Fruit fly (Drosophila melanogaster) whole organism, adult: ENCODE results near the gene CG2767.

Source experiments
- CG11617 ChIP-seq: fragments of 200-800 bp; sonication (Bioruptor generic); optimal IDR thresholded peaks from 2 replicates; lab custom pipeline; 2017; ENCODE audit warnings: mild to moderate bottlenecking, missing biosample characterization, missing genetic modification reagents, missing genetic modification characterization
- CG12768 ChIP-seq: fragments of 200-800 bp; sonication (Bioruptor generic); optimal IDR thresholded peaks from 2 replicates; lab custom pipeline; 2017; ENCODE audit warnings: missing biosample characterization, missing genetic modification characterization, mild to moderate bottlenecking, moderate library complexity, missing genetic modification reagents
- CG14711 ChIP-seq: fragments of 200-800 bp; sonication (Bioruptor generic); optimal IDR thresholded peaks from 2 replicates; lab custom pipeline; 2018; ENCODE audit warnings: missing biosample characterization, mild to moderate bottlenecking, missing genetic modification characterization, moderate library complexity
- CG1620 ChIP-seq: fragments of 200-800 bp; sonication (Bioruptor generic); optimal IDR thresholded peaks from 2 replicates; lab custom pipeline; 2016; ENCODE audit warnings: missing biosample characterization, missing genetic modification characterization
- CG33017 ChIP-seq: fragments of 200-800 bp; sonication (Bioruptor generic); optimal IDR thresholded peaks from 2 replicates; lab custom pipeline; 2018; ENCODE audit warnings: missing biosample characterization, mild to moderate bottlenecking, missing genetic modification characterization, moderate library complexity
- CG5204 ChIP-seq: fragments of 200-800 bp; sonication (Bioruptor generic); optimal IDR thresholded peaks from 2 replicates; lab custom pipeline; 2016; ENCODE audit warnings: missing biosample characterization, missing genetic modification characterization
- CG7045 ChIP-seq: fragments of 200-800 bp; sonication (Bioruptor generic); optimal IDR thresholded peaks from 2 replicates; lab custom pipeline; 2017; ENCODE audit warnings: missing biosample characterization, mild to moderate bottlenecking, missing genetic modification characterization
- CG7101 ChIP-seq: fragments of 200-800 bp; sonication (Bioruptor generic); optimal IDR thresholded peaks from 2 replicates; lab custom pipeline; 2018; ENCODE audit warnings: missing biosample characterization, mild to moderate bottlenecking, missing genetic modification characterization, moderate library complexity
- Clk ChIP-seq: fragments of 200-800 bp; sonication (Bioruptor generic); optimal IDR thresholded peaks from 2 replicates; lab custom pipeline; 2017; ENCODE audit warnings: missing biosample characterization, missing genetic modification characterization
- Crg-1 ChIP-seq: fragments of 200-800 bp; sonication (Bioruptor generic); optimal IDR thresholded peaks from 2 replicates; lab custom pipeline; 2016; ENCODE audit warnings: missing biosample characterization, missing genetic modification characterization
- Hr96 ChIP-seq: fragments of 200-800 bp; sonication (Bioruptor generic); optimal IDR thresholded peaks from 2 replicates; lab custom pipeline; 2016; ENCODE audit warnings: missing biosample characterization, missing genetic modification characterization
- Mnt ChIP-seq: fragments of 200-800 bp; sonication (Bioruptor generic); optimal IDR thresholded peaks from 2 replicates; lab custom pipeline; 2016; ENCODE audit warnings: missing biosample characterization, mild to moderate bottlenecking, missing genetic modification characterization
- bab1 ChIP-seq: fragments of 200-800 bp; sonication (Bioruptor generic); optimal IDR thresholded peaks from 3 replicates; lab custom pipeline; 2019; ENCODE audit warnings: missing biosample characterization, mild to moderate bottlenecking, missing genetic modification characterization, moderate library complexity
- cic ChIP-seq: fragments of 200-800 bp; sonication (Bioruptor generic); optimal IDR thresholded peaks from 2 replicates; lab custom pipeline; 2017; ENCODE audit warnings: missing biosample characterization, mild to moderate bottlenecking, missing genetic modification characterization, moderate library complexity
- cnc ChIP-seq, 2 experiments: fragments of >200 bp; optimal IDR thresholded peaks; 2 replicates each; lab custom pipeline; 2017
- kay ChIP-seq: fragments of 200-800 bp; sonication (Bioruptor generic); peaks from one replicate; lab custom pipeline; 2016; ENCODE audit warnings: missing biosample characterization, missing genetic modification characterization, borderline replicate concordance
- ovo ChIP-seq: fragments of 200-800 bp; sonication (Bioruptor generic); optimal IDR thresholded peaks from 2 replicates; lab custom pipeline; 2016; ENCODE audit warnings: missing biosample characterization, missing genetic modification characterization
- pad ChIP-seq: fragments of 200-800 bp; sonication (Bioruptor generic); optimal IDR thresholded peaks from 3 replicates; lab custom pipeline; 2017; ENCODE audit warnings: missing biosample characterization, missing genetic modification characterization, mild to moderate bottlenecking, moderate library complexity, missing genetic modification reagents
- tj ChIP-seq: fragments of 200-800 bp; sonication (Bioruptor generic); optimal IDR thresholded peaks from 3 replicates; lab custom pipeline; 2017; ENCODE audit warnings: missing biosample characterization, mild to moderate bottlenecking, missing genetic modification characterization, moderate library complexity
- toe ChIP-seq: fragments of 200-800 bp; sonication (Bioruptor generic); optimal IDR thresholded peaks from 2 replicates; lab custom pipeline; 2016; ENCODE audit warnings: missing biosample characterization, missing genetic modification characterization

The CG2767 gene

dm6 chr3R:7968958-7969701 lies 38.8 kb downstream of the CG2767 start:
- TF ChIP-seq kay (no peak), tj (GFP tag; lab: Kevin White, UChicago) (no peak), CG14711 (tag; lab: Kevin White, UChicago) (no peak), bab1 (no peak), CG5204 (GFP tag; lab: Kevin White, UChicago) (no peak), ovo (no peak), CG33017 (tag; lab: Kevin White, UChicago) (no peak), CG7045 (GFP tag; lab: Kevin White, UChicago) (no peak), cnc (optimal IDR thresholded peaks at IDR 0.05; lab: Kevin White, UChicago) (no peak), Hr96 (no peak), Clk (GFP tag; lab: Kevin White, UChicago) (no peak), CG11617 (GFP tag; lab: Kevin White, UChicago) (no peak), CG7101 (tag; lab: Kevin White, UChicago) (no peak), pad (no peak), CG12768 (GFP tag; lab: Kevin White, UChicago) (no peak), cic (no peak), CG1620 (GFP tag; lab: Kevin White, UChicago) (no peak), Mnt (GFP tag; lab: Kevin White, UChicago) (no peak), Crg-1 (no peak)

DNA sequence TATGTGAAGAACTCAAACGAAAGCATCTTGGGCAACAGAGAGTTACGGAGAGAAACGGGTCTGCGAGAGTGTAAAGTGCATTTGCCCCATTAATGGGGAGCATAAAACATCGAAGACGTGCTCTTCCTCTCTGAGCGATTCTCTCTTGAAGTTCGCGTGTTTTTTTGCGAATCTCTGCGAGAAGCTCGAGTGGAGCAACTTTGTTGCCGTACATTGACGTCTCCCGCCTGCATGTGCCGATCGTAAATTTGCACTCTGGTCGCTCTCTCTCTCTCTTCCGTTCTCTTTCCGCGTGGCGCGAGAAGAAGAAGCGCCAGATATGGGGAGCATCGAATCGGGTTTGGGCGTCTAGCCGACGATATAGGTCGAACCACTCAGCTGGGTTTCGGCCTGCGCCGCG lies 40.1 kb downstream of the CG2767 start:
- TF ChIP-seq ovo (no peak), CG12768 (GFP tag; lab: Kevin White, UChicago) (no peak), CG1620 (GFP tag; lab: Kevin White, UChicago) (no peak), toe (GFP tag; lab: Kevin White, UChicago) (no peak), Mnt (GFP tag; lab: Kevin White, UChicago) (peak; percentile 71)

- TF ChIP-seq bab1 (no peak), CG7045 (GFP tag; lab: Kevin White, UChicago) (peak; percentile 11)
Observed at dm6 chr3R:7967347-7967746, 40.6 kb downstream of the CG2767 start, which contains the start of gene dsx. Gene dsx, minus strand, starts transcription at chr3R:7967408.

DNA sequence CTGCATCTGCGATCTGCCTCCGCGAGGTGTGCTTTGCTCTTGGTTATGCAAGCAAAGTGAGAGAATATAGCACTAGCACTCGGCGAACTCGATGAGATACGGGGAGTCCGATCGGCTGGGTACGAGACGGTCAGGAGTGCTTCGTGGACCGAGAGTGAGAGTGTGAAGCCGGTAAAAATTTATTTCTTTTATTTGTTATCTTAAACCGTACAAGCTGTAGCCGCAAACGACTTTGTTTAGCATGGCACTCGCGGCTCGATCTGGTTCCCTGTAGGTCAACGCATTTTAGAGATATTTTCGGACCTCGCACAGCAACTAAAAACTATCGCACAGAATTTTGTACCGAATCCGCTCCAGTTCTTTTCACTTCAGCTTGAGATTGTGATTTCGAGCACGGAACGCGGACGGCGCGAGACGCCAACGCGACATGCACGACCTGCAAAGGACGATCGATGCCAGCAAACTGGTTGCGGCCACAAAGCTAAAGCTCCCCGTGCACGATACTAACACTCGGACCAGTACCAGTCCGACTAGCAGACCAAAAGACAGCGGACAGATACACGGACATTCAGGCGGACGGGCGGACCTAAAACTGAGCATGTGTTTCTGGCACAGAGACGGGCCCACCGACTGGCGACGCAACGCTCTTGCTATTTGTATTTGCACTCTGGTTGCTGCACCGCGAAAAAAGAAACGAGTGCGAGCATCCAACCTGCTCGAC lies 41.2 kb downstream of the CG2767 start:
- no peak for TF ChIP-seq CG12768 (GFP tag; lab: Kevin White, UChicago)
- peak; percentile 11 for TF ChIP-seq Hr96

DNA sequence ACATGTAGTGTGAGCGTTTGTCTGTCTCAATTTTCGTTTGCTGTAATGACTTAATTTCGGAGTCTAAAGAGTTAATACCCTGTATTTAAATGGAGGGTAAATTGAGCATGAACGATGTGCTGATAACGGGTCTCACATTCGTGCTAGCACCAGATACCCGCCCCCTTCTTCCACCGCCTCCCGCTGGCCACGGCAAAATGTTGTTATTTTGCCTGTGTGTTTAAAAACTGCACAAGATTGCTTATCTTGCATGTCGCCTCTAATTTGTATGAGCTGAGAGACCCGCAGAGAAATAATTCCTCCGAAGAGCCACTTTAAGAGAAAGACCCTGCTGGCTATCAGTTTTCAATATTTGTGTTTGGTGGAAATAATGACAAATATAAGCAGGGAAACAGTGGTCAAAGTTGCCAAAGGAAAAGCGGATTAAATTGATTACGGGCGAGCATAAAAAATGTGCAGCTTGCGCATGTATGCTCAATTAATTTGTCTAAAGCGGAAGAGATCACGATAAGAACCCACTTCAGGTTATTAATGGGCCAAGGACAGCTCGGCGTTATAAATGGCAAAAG lies 43.1 kb downstream of the CG2767 start:
- peak; percentile 77 for TF ChIP-seq cic
- no peak for TF ChIP-seq cnc (optimal IDR thresholded peaks at IDR 0.05; lab: Kevin White, UChicago)
- peak; percentile 16 for TF ChIP-seq CG33017 (tag; lab: Kevin White, UChicago)
- no peak for TF ChIP-seq CG5204 (GFP tag; lab: Kevin White, UChicago)
- no peak for TF ChIP-seq ovo
- peak; percentile 19 for TF ChIP-seq Crg-1
- peak; percentile 84 for TF ChIP-seq tj (GFP tag; lab: Kevin White, UChicago)
- peak; percentile 70 for TF ChIP-seq Mnt (GFP tag; lab: Kevin White, UChicago)

- peak; percentile 79 for TF ChIP-seq kay
- TF ChIP-seq toe (GFP tag; lab: Kevin White, UChicago), result no peak
- TF ChIP-seq bab1, result peak; percentile 15
- TF ChIP-seq tj (GFP tag; lab: Kevin White, UChicago), result peak; percentile 5
- TF ChIP-seq CG7101 (tag; lab: Kevin White, UChicago), result no peak
- peak; percentile 40 for TF ChIP-seq cic
- TF ChIP-seq Clk (GFP tag; lab: Kevin White, UChicago), result no peak
- peak; percentile 66 for TF ChIP-seq Mnt (GFP tag; lab: Kevin White, UChicago)
- TF ChIP-seq CG7045 (GFP tag; lab: Kevin White, UChicago), result no peak
- no peak for TF ChIP-seq pad
- TF ChIP-seq Crg-1, result no peak
- no peak for TF ChIP-seq CG1620 (GFP tag; lab: Kevin White, UChicago)
Observed at dm6 chr3R:7963495-7964132, 44.3 kb downstream of the CG2767 start.
